Fruit fly (Drosophila melanogaster) whole organism, wandering third instar larva: ENCODE measurements around the gene Rrp6.

Source experiments
- Abd-B ChIP-seq: fragments of >200 bp; optimal IDR thresholded peaks from 2 replicates; lab custom pipeline; 2017; ENCODE audit warnings: missing biosample characterization, missing genetic modification characterization
- CG32264 ChIP-seq: fragments of 200-800 bp; sonication (Bioruptor generic); optimal IDR thresholded peaks from 2 replicates; lab custom pipeline; 2016; ENCODE audit warnings: missing biosample characterization, missing genetic modification characterization
- CG9705 ChIP-seq: fragments of 200-800 bp; sonication (Bioruptor generic); optimal IDR thresholded peaks from 2 replicates; lab custom pipeline; 2018; ENCODE audit warnings: missing biosample characterization, mild to moderate bottlenecking, missing genetic modification characterization
- CrebA ChIP-seq: fragments of 200-800 bp; sonication (Bioruptor generic); optimal IDR thresholded peaks from 2 replicates; lab custom pipeline; 2016; ENCODE audit warnings: missing biosample characterization, mild to moderate bottlenecking, missing genetic modification characterization, borderline replicate concordance
- Dfd ChIP-seq: fragments of >200 bp; optimal IDR thresholded peaks from 2 replicates; lab custom pipeline; 2017; ENCODE audit warnings: missing biosample characterization, missing genetic modification characterization
- Dif ChIP-seq: fragments of 200-275, 200-300 bp; sonication (Bioruptor generic); optimal IDR thresholded peaks from 2 replicates; lab custom pipeline; 2018; ENCODE audit warnings: missing biosample characterization, missing genetic modification characterization; ENCODE audit not compliant: partially characterized antibody
- GATAd ChIP-seq: sonication (Bioruptor generic); optimal IDR thresholded peaks from 2 replicates; lab custom pipeline; 2016; ENCODE audit warnings: missing biosample characterization, missing genetic modification characterization
- HLH106 ChIP-seq: fragments of 200-800 bp; optimal IDR thresholded peaks from 3 replicates; lab custom pipeline; 2019; ENCODE audit warnings: missing biosample characterization, mild to moderate bottlenecking, missing genetic modification characterization, moderate library complexity
- Hnf4 ChIP-seq: fragments of 200-800 bp; sonication (Bioruptor generic); optimal IDR thresholded peaks from 2 replicates; lab custom pipeline; 2016; ENCODE audit warnings: missing biosample characterization, mild to moderate bottlenecking, missing genetic modification characterization
- Hr78 ChIP-seq: fragments of >200 bp; optimal IDR thresholded peaks from 2 replicates; lab custom pipeline; 2017; ENCODE audit warnings: missing biosample characterization, missing genetic modification characterization
- Hr83 ChIP-seq: fragments of 200-300 bp; sonication (Bioruptor generic); optimal IDR thresholded peaks from 2 replicates; lab custom pipeline; 2016; ENCODE audit warnings: missing biosample characterization, mild to moderate bottlenecking, missing genetic modification characterization, moderate library complexity; ENCODE audit not compliant: poor library complexity, severe bottlenecking
- Jra ChIP-seq: sonication (Bioruptor generic); optimal IDR thresholded peaks from 2 replicates; lab custom pipeline; 2016; ENCODE audit warnings: missing biosample characterization, missing genetic modification characterization
- Mio ChIP-seq: sonication (Bioruptor generic); optimal IDR thresholded peaks from 2 replicates; lab custom pipeline; 2016; ENCODE audit warnings: missing biosample characterization, missing genetic modification characterization
- Myc ChIP-seq: fragments of >200 bp; optimal IDR thresholded peaks from 2 replicates; lab custom pipeline; 2017
- N ChIP-seq: fragments of >200 bp; optimal IDR thresholded peaks from 2 replicates; lab custom pipeline; 2018; ENCODE audit warnings: missing biosample characterization, missing external identifiers, missing genetic modification characterization
- OdsH ChIP-seq: fragments of 200-800 bp; sonication (Bioruptor generic); optimal IDR thresholded peaks from 2 replicates; lab custom pipeline; 2016; ENCODE audit warnings: missing biosample characterization, mild to moderate bottlenecking, missing genetic modification characterization
- Rel ChIP-seq, 2 experiments: fragments of 200-800 bp; sonication (Bioruptor generic) in 1 of 2; optimal IDR thresholded peaks; 2 replicates in 1 of 2; 3 replicates in 1 of 2; lab custom pipeline; 2016 to 2019; ENCODE audit warnings: mild to moderate bottlenecking in 2 of 2, missing biosample characterization in 2 of 2, missing genetic modification characterization in 2 of 2, moderate library complexity in 1 of 2
- Sp1 ChIP-seq: fragments of 200-800 bp; sonication (Bioruptor generic); optimal IDR thresholded peaks from 3 replicates; lab custom pipeline; 2019; ENCODE audit warnings: missing biosample characterization, mild to moderate bottlenecking, missing genetic modification characterization, moderate library complexity
- Vsx2 ChIP-seq: fragments of 200-300, 225-300 bp; sonication (Bioruptor generic); optimal IDR thresholded peaks from 2 replicates; lab custom pipeline; 2018; ENCODE audit warnings: missing biosample characterization, missing genetic modification characterization; ENCODE audit not compliant: partially characterized antibody
- br ChIP-seq: fragments of 200-800 bp; sonication (Bioruptor generic); optimal IDR thresholded peaks from 2 replicates; lab custom pipeline; 2016; ENCODE audit warnings: missing biosample characterization, missing genetic modification characterization
- brk ChIP-seq: fragments of 200-800 bp; sonication (Bioruptor generic); optimal IDR thresholded peaks from 2 replicates; lab custom pipeline; 2016; ENCODE audit warnings: missing biosample characterization, mild to moderate bottlenecking, missing genetic modification characterization
- dl ChIP-seq, 2 experiments: fragments of 175-275, 200-275 bp in 1 of 2; fragments of 200-275 bp in 1 of 2; sonication (Bioruptor generic); optimal IDR thresholded peaks; lab custom pipeline; 2018; ENCODE audit warnings: mild to moderate bottlenecking in 2 of 2, missing biosample characterization in 2 of 2, missing genetic modification characterization in 2 of 2, moderate library complexity in 2 of 2; ENCODE audit not compliant: partially characterized antibody in 2 of 2, insufficient read depth in 1 of 2
- dmrt93B ChIP-seq: fragments of 200-800 bp; sonication (Bioruptor generic); optimal IDR thresholded peaks from 2 replicates; lab custom pipeline; 2018; ENCODE audit warnings: missing biosample characterization, mild to moderate bottlenecking, missing genetic modification characterization
- dsf ChIP-seq: sonication (Bioruptor generic); optimal IDR thresholded peaks from 2 replicates; lab custom pipeline; 2016; ENCODE audit warnings: missing biosample characterization, missing genetic modification characterization, borderline replicate concordance
- ey ChIP-seq: fragments of 200-800 bp; sonication (Bioruptor generic); optimal IDR thresholded peaks from 2 replicates; lab custom pipeline; 2016; ENCODE audit warnings: missing biosample characterization, missing genetic modification characterization
- foxo ChIP-seq, 2 experiments: fragments of 200-800 bp; sonication (Bioruptor generic); optimal IDR thresholded peaks; 2 replicates in 1 of 2; 3 replicates in 1 of 2; lab custom pipeline; 2016 to 2017; ENCODE audit warnings: missing biosample characterization in 2 of 2, missing genetic modification characterization in 2 of 2
- fru ChIP-seq: fragments of 200-800 bp; sonication (Bioruptor generic); optimal IDR thresholded peaks from 3 replicates; lab custom pipeline; 2016; ENCODE audit warnings: missing biosample characterization, mild to moderate bottlenecking, missing genetic modification characterization
- h ChIP-seq: fragments of 200-800 bp; sonication (Bioruptor generic); optimal IDR thresholded peaks from 3 replicates; lab custom pipeline; 2016; ENCODE audit warnings: missing biosample characterization, mild to moderate bottlenecking, missing genetic modification characterization
- jim ChIP-seq: fragments of 175-275, 200-325 bp; sonication (Bioruptor generic); optimal IDR thresholded peaks from 2 replicates; lab custom pipeline; 2016; ENCODE audit warnings: missing biosample characterization, mild to moderate bottlenecking, missing genetic modification characterization
- lola ChIP-seq: fragments of >200 bp; optimal IDR thresholded peaks from 2 replicates; lab custom pipeline; 2017; ENCODE audit warnings: missing biosample characterization, missing genetic modification characterization
- pan ChIP-seq: fragments of >200 bp; optimal IDR thresholded peaks from 2 replicates; lab custom pipeline; 2017
- psq ChIP-seq: fragments of 200-800 bp; sonication (Bioruptor generic); optimal IDR thresholded peaks from 3 replicates; lab custom pipeline; 2017; ENCODE audit warnings: missing biosample characterization, mild to moderate bottlenecking, missing genetic modification characterization, moderate library complexity
- rgr ChIP-seq: fragments of 200-800 bp; sonication (Bioruptor generic); optimal IDR thresholded peaks from 3 replicates; lab custom pipeline; 2016; ENCODE audit warnings: missing biosample characterization, mild to moderate bottlenecking, missing genetic modification characterization
- sage ChIP-seq: fragments of 200-800 bp; sonication (Bioruptor generic); optimal IDR thresholded peaks from 2 replicates; lab custom pipeline; 2016; ENCODE audit warnings: missing biosample characterization, mild to moderate bottlenecking, missing genetic modification characterization
- sv ChIP-seq: fragments of 200-800 bp; sonication (Bioruptor generic); optimal IDR thresholded peaks from 3 replicates; lab custom pipeline; 2016; ENCODE audit warnings: missing biosample characterization, missing genetic modification characterization
- tai ChIP-seq: sonication (Bioruptor generic); optimal IDR thresholded peaks from 2 replicates; lab custom pipeline; 2016; ENCODE audit warnings: missing biosample characterization, missing genetic modification characterization
- usp ChIP-seq: fragments of >200 bp; optimal IDR thresholded peaks from 2 replicates; lab custom pipeline; 2017; ENCODE audit warnings: missing biosample characterization, missing genetic modification characterization
- woc ChIP-seq: sonication (Bioruptor generic); optimal IDR thresholded peaks from 2 replicates; lab custom pipeline; 2016; ENCODE audit warnings: missing biosample characterization, mild to moderate bottlenecking, missing genetic modification characterization

Rrp6 gene

dm6 chr3R:14901408-14902352 is 15.6 kb upstream of the Rrp6 start, which contains the start of gene RpS5b (continued):
- TF ChIP-seq psq (GFP tag; lab: Kevin White, UChicago) (peak; percentile 26), sage (GFP tag; lab: Kevin White, UChicago) (no peak), OdsH (GFP tag; lab: Kevin White, UChicago) (no peak)

- no peak for TF ChIP-seq h
- TF ChIP-seq br (GFP tag; lab: Kevin White, UChicago) = no peak
- TF ChIP-seq GATAd (GFP tag; lab: Kevin White, UChicago) = no peak
- no peak for TF ChIP-seq CrebA (GFP tag; lab: Kevin White, UChicago)
- TF ChIP-seq Hr83 (GFP tag; lab: Kevin White, UChicago) = no peak
- no peak for TF ChIP-seq ey (GFP tag; lab: Kevin White, UChicago)
- TF ChIP-seq OdsH (GFP tag; lab: Kevin White, UChicago) = no peak
- no peak for TF ChIP-seq Hr78 (GFP tag; lab: Kevin White, UChicago)
- TF ChIP-seq Rel (GFP tag; optimal IDR thresholded peaks at IDR 0.05; lab: Kevin White, UChicago) = no peak
- no peak for TF ChIP-seq Rel (tag; optimal IDR thresholded peaks at IDR 0.05; lab: Kevin White, UChicago)
Measured at dm6 chr3R:14900177-14900576, 14.1 kb upstream of the Rrp6 start, which contains the start of gene VhaPPA1-2. Gene VhaPPA1-2, minus strand, starts transcription at chr3R:14900277.

dm6 chr3R:14898280-14898756 is 12.3 kb upstream of the Rrp6 start, which contains the start of the genes Nup93-2 and CG3817:
Gene Nup93-2, minus strand, starts transcription at chr3R:14898372.
Gene CG3817, plus strand, starts transcription at chr3R:14898739.
- TF ChIP-seq jim (GFP tag; lab: Kevin White, UChicago) (no peak), HLH106 (tag; lab: Kevin White, UChicago) (peak; percentile 88), Hr83 (GFP tag; lab: Kevin White, UChicago) (peak; percentile 12), Abd-B (GFP tag; lab: Kevin White, UChicago) (no peak), usp (GFP tag; lab: Kevin White, UChicago) (no peak), rgr (GFP tag; lab: Kevin White, UChicago) (peak; percentile 61), Hnf4 (GFP tag; lab: Kevin White, UChicago) (no peak), Jra (GFP tag; lab: Kevin White, UChicago) (no peak), psq (GFP tag; lab: Kevin White, UChicago) (peak; percentile 62), Sp1 (GFP tag; lab: Kevin White, UChicago) (peak; percentile 58), Vsx2 (no peak), N (GFP tag; lab: Kevin White, UChicago) (no peak), CG32264 (GFP tag; lab: Kevin White, UChicago) (no peak), Mio (GFP tag; lab: Kevin White, UChicago) (no peak), OdsH (GFP tag; lab: Kevin White, UChicago) (peak; percentile 16), br (GFP tag; lab: Kevin White, UChicago) (no peak), h (peak; percentile 25), brk (GFP tag; lab: Kevin White, UChicago) (no peak), foxo (GFP tag; optimal IDR thresholded peaks at IDR 0.05; lab: Kevin White, UChicago) (peak in 1 of 2 experiments; percentile 84), tai (GFP tag; lab: Kevin White, UChicago) (no peak), ey (GFP tag; lab: Kevin White, UChicago) (no peak), Dfd (GFP tag; lab: Kevin White, UChicago) (no peak), woc (GFP tag; lab: Kevin White, UChicago) (peak; percentile 61), GATAd (GFP tag; lab: Kevin White, UChicago) (no peak), sage (GFP tag; lab: Kevin White, UChicago) (no peak), dl (GFP tag; optimal IDR thresholded peaks at IDR 0.05; lab: Kevin White, UChicago; ENCODE audit: insufficient read depth in 1 of 2, partially characterized antibody in 2 of 2) (no peak), Rel (GFP tag; optimal IDR thresholded peaks at IDR 0.05; lab: Kevin White, UChicago) (no peak), Rel (tag; optimal IDR thresholded peaks at IDR 0.05; lab: Kevin White, UChicago) (no peak), CrebA (GFP tag; lab: Kevin White, UChicago) (no peak), dmrt93B (GFP tag; lab: Kevin White, UChicago) (peak; percentile 15), dsf (GFP tag; lab: Kevin White, UChicago) (no peak), Hr78 (GFP tag; lab: Kevin White, UChicago) (no peak), Dif (GFP tag; lab: Kevin White, UChicago) (no peak), pan (lab: Kevin White, UChicago) (no peak), CG9705 (GFP tag; lab: Kevin White, UChicago) (no peak), fru (GFP tag; lab: Kevin White, UChicago) (no peak), lola (GFP tag; lab: Kevin White, UChicago) (no peak), sv (no peak), Myc (lab: Kevin White, UChicago) (peak; percentile 53)
- TF ChIP-seq, all 38 proteins: peak for 11
